Fruit fly (Drosophila melanogaster) whole organism, embryonic: ENCODE results near the gene Ir64a.

Experiments used
- CG10543 ChIP-seq: fragments of 200-800 bp; sonication (Bioruptor generic); optimal IDR thresholded peaks from 3 replicates; lab custom pipeline; 2017; ENCODE audit warnings: missing biosample characterization, mild to moderate bottlenecking, missing genetic modification characterization, moderate library complexity
- CG18476 ChIP-seq: fragments of 200-800 bp; sonication (Bioruptor generic); optimal IDR thresholded peaks from 2 replicates; lab custom pipeline; 2016; ENCODE audit warnings: missing biosample characterization, mild to moderate bottlenecking, missing genetic modification characterization
- CG32532 ChIP-seq: fragments of 200-800 bp; sonication (Bioruptor generic); IDR thresholded peaks from 2 replicates; pipeline ENCODE4 v1.3.6; 2022; ENCODE audit warnings: missing biosample characterization, missing genetic modification characterization
- Dp ChIP-seq: fragments of 200-800 bp; sonication (Bioruptor generic); optimal IDR thresholded peaks from 2 replicates; lab custom pipeline; 2018; ENCODE audit warnings: missing biosample characterization, mild to moderate bottlenecking, missing genetic modification characterization, moderate library complexity
- Lim3 ChIP-seq: fragments of 200-800 bp; sonication (Bioruptor generic); IDR thresholded peaks from 2 replicates; pipeline ENCODE4 v1.3.6; 2022; ENCODE audit warnings: missing biosample characterization, missing genetic modification characterization
- fru ChIP-seq: fragments of >200 bp; optimal IDR thresholded peaks from 2 replicates; lab custom pipeline; 2017
- her ChIP-seq: fragments of 200-800 bp; sonication (Bioruptor generic); optimal IDR thresholded peaks from 2 replicates; lab custom pipeline; 2016; ENCODE audit warnings: missing biosample characterization, missing genetic modification characterization
- kay ChIP-seq: fragments of 200-800 bp; sonication (Bioruptor generic); optimal IDR thresholded peaks from 2 replicates; lab custom pipeline; 2016; ENCODE audit warnings: missing biosample characterization, missing genetic modification characterization

DNA sequence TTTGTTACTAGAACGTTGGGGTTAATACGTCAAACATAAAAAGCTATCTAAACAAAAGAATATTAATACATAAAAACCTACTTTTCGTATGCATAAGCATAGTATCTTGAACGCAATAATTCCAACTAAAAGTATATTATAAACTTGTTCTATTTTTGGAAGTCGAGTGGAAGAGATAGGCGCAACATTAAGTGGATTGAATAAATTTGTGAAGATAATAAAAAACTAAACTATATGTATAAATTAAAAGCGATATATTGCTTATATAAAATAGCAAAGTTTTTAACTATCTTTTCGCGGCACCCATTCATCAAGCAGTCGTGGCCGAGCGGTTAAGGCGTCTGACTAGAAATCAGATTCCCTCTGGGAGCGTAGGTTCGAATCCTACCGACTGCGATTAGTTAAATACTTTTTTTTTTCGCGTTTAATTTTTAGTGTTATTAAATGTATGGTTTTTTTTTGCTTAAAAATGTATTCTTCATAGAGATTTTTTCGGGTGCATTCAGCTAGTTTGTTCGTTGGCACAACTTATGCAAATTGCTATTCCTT is 40.8 kb downstream of the Ir64a start:
- TF ChIP-seq fru (lab: Kevin White, UChicago), result no peak
- no peak for TF ChIP-seq Lim3 (GFP tag; lab: Robert Waterston, UW)
- no peak for TF ChIP-seq Dp (GFP tag; lab: Kevin White, UChicago)
- no peak for TF ChIP-seq CG10543
- TF ChIP-seq CG32532 (GFP tag; lab: Robert Waterston, UW), result no peak
- no peak for TF ChIP-seq CG18476 (GFP tag; lab: Kevin White, UChicago)
- TF ChIP-seq kay (GFP tag; lab: Kevin White, UChicago), result no peak
- no peak for TF ChIP-seq her (GFP tag; lab: Kevin White, UChicago)
